Fruit fly (Drosophila melanogaster) whole organism, embryonic: ENCODE results near the gene Pvf3.

Experiments
- Antp ChIP-seq: fragments of 200-800 bp; sonication (Bioruptor generic); optimal IDR thresholded peaks from 3 replicates; lab custom pipeline; 2016; ENCODE audit warnings: missing biosample characterization, missing genetic modification characterization
- Atf3 ChIP-seq: fragments of 200-800 bp; sonication (Bioruptor generic); optimal IDR thresholded peaks from 3 replicates; lab custom pipeline; 2016; ENCODE audit warnings: missing biosample characterization, missing genetic modification characterization
- CG10321 ChIP-seq: fragments of 200-800 bp; sonication (Bioruptor generic); IDR thresholded peaks from 2 replicates; pipeline ENCODE4 v1.3.6; 2022; ENCODE audit warnings: missing biosample characterization, missing genetic modification characterization
- CG10431 ChIP-seq: fragments of 200-800 bp; sonication (Bioruptor generic); optimal IDR thresholded peaks from 3 replicates; lab custom pipeline; 2018; ENCODE audit warnings: missing biosample characterization, mild to moderate bottlenecking, missing genetic modification characterization
- CG11504 ChIP-seq: fragments of 200-800 bp; sonication (Bioruptor generic); optimal IDR thresholded peaks from 3 replicates; lab custom pipeline; 2019; ENCODE audit warnings: missing biosample characterization, mild to moderate bottlenecking, missing genetic modification characterization, moderate library complexity
- CG11695 ChIP-seq: fragments of 200-800 bp; sonication (Bioruptor generic); IDR thresholded peaks from 3 replicates; pipeline ENCODE4 v1.3.6; 2022; ENCODE audit warnings: missing biosample characterization, missing genetic modification characterization
- CG12299 ChIP-seq: fragments of 200-800 bp; sonication (Bioruptor generic); optimal IDR thresholded peaks from 2 replicates; lab custom pipeline; 2018; ENCODE audit warnings: missing biosample characterization, mild to moderate bottlenecking, missing genetic modification characterization
- CG14014 ChIP-seq: fragments of 200-800 bp; sonication (Bioruptor generic); IDR thresholded peaks from 2 replicates; pipeline ENCODE4 v1.3.6; 2022; ENCODE audit warnings: missing biosample characterization, missing genetic modification characterization
- CG14965 ChIP-seq: fragments of 200-800 bp; sonication (Bioruptor generic); optimal IDR thresholded peaks from 2 replicates; lab custom pipeline; 2016; ENCODE audit warnings: missing biosample characterization, missing genetic modification characterization, borderline replicate concordance
- CG15601 ChIP-seq: fragments of 200-800 bp; sonication (Bioruptor generic); optimal IDR thresholded peaks from 3 replicates; lab custom pipeline; 2019; ENCODE audit warnings: missing biosample characterization, mild to moderate bottlenecking, missing genetic modification characterization, moderate library complexity
- CG17361 ChIP-seq: fragments of 200-800 bp; sonication (Bioruptor generic); IDR thresholded peaks from 3 replicates; pipeline ENCODE4 v1.3.6; 2022; ENCODE audit warnings: missing biosample characterization, missing genetic modification characterization
- CG18599 ChIP-seq: fragments of 200-800 bp; sonication (Bioruptor generic); optimal IDR thresholded peaks from 3 replicates; lab custom pipeline; 2017; ENCODE audit warnings: missing biosample characterization, missing genetic modification characterization, mild to moderate bottlenecking, moderate library complexity, missing genetic modification reagents
- CG18764 ChIP-seq: fragments of 200-800 bp; sonication (Bioruptor generic); optimal IDR thresholded peaks from 3 replicates; lab custom pipeline; 2016; ENCODE audit warnings: missing biosample characterization, missing genetic modification characterization
- CG31365 ChIP-seq: fragments of 200-800 bp; sonication (Bioruptor generic); optimal IDR thresholded peaks from 2 replicates; lab custom pipeline; 2018; ENCODE audit warnings: missing biosample characterization, mild to moderate bottlenecking, missing genetic modification characterization
- CG3163 ChIP-seq: fragments of 200-800 bp; sonication (Bioruptor generic); optimal IDR thresholded peaks from 3 replicates; lab custom pipeline; 2016; ENCODE audit warnings: missing biosample characterization, missing genetic modification characterization
- CG34422 ChIP-seq: fragments of 200-800 bp; sonication (Bioruptor generic); IDR thresholded peaks from 3 replicates; pipeline ENCODE4 v1.3.6; 2022; ENCODE audit warnings: missing biosample characterization, missing genetic modification characterization
- CG4360 ChIP-seq: fragments of 200-800 bp; sonication (Bioruptor generic); IDR thresholded peaks from 2 replicates; pipeline ENCODE4 v1.3.6; 2022; ENCODE audit warnings: missing biosample characterization, missing genetic modification characterization
- CG4404 ChIP-seq: fragments of 200-800 bp; sonication (Bioruptor generic); IDR thresholded peaks from 2 replicates; pipeline ENCODE4 v1.3.6; 2022; ENCODE audit warnings: missing biosample characterization, missing genetic modification characterization
- CG6683 ChIP-seq: fragments of 200-800 bp; sonication (Bioruptor generic); optimal IDR thresholded peaks from 2 replicates; lab custom pipeline; 2017; ENCODE audit warnings: missing biosample characterization, mild to moderate bottlenecking, missing genetic modification characterization, missing genetic modification reagents
- CG6854 ChIP-seq: fragments of 200-800 bp; sonication (Bioruptor generic); optimal IDR thresholded peaks from 3 replicates; lab custom pipeline; 2017; ENCODE audit warnings: missing biosample characterization, mild to moderate bottlenecking, missing genetic modification characterization
- CG9437 ChIP-seq: fragments of 200-800 bp; sonication (Bioruptor generic); optimal IDR thresholded peaks from 2 replicates; lab custom pipeline; 2018; ENCODE audit warnings: missing biosample characterization, mild to moderate bottlenecking, missing genetic modification characterization
- CrebB ChIP-seq: fragments of 200-800 bp; sonication (Bioruptor generic); optimal IDR thresholded peaks from 3 replicates; lab custom pipeline; 2018; ENCODE audit warnings: missing biosample characterization, mild to moderate bottlenecking, missing genetic modification characterization
- Drgx ChIP-seq: fragments of 200-800 bp; sonication (Bioruptor generic); IDR thresholded peaks from 2 replicates; pipeline ENCODE4 v1.3.6; 2022; ENCODE audit warnings: missing biosample characterization, missing genetic modification characterization
- Elba2 ChIP-seq: fragments of 200-800 bp; sonication (Bioruptor generic); optimal IDR thresholded peaks from 3 replicates; lab custom pipeline; 2016; ENCODE audit warnings: missing biosample characterization, missing genetic modification characterization
- Fer1 ChIP-seq: fragments of 200-800 bp; sonication (Bioruptor generic); optimal IDR thresholded peaks from 2 replicates; lab custom pipeline; 2017; ENCODE audit warnings: missing biosample characterization, mild to moderate bottlenecking, missing genetic modification characterization
- HLHmδ ChIP-seq: fragments of 200-800 bp; sonication (Bioruptor generic); optimal IDR thresholded peaks from 2 replicates; lab custom pipeline; 2018; ENCODE audit warnings: missing biosample characterization, mild to moderate bottlenecking, missing genetic modification characterization, moderate library complexity
- HmgZ ChIP-seq: fragments of 200-800 bp; sonication (Bioruptor generic); optimal IDR thresholded peaks from 2 replicates; lab custom pipeline; 2018; ENCODE audit warnings: missing biosample characterization, mild to moderate bottlenecking, missing genetic modification characterization
- MESR4 ChIP-seq: fragments of 200-800 bp; sonication (Bioruptor generic); optimal IDR thresholded peaks from 2 replicates; lab custom pipeline; 2018; ENCODE audit warnings: missing biosample characterization, mild to moderate bottlenecking, missing genetic modification characterization, moderate library complexity
- MTF-1 ChIP-seq: fragments of 200-800 bp; sonication (Bioruptor generic); optimal IDR thresholded peaks from 2 replicates; lab custom pipeline; 2018; ENCODE audit warnings: missing biosample characterization, mild to moderate bottlenecking, missing genetic modification characterization, borderline replicate concordance
- Med ChIP-seq: fragments of 200-800 bp; sonication (Bioruptor generic); peaks from one replicate; lab custom pipeline; 2016; ENCODE audit warnings: missing biosample characterization, missing genetic modification characterization, mild to moderate bottlenecking, inconsistent platforms, moderate library complexity
- Meics ChIP-seq: fragments of 200-800 bp; sonication (Bioruptor generic); optimal IDR thresholded peaks from 2 replicates; lab custom pipeline; 2017; ENCODE audit warnings: missing biosample characterization, mild to moderate bottlenecking, missing genetic modification characterization
- Six4 ChIP-seq: fragments of 200-800 bp; sonication (Bioruptor generic); optimal IDR thresholded peaks from 2 replicates; lab custom pipeline; 2016; ENCODE audit warnings: missing biosample characterization, missing genetic modification characterization
- ac ChIP-seq: fragments of 200-800 bp; sonication (Bioruptor generic); optimal IDR thresholded peaks from 3 replicates; lab custom pipeline; 2017; ENCODE audit warnings: missing biosample characterization, mild to moderate bottlenecking, missing genetic modification characterization
- amos ChIP-seq: fragments of 200-800 bp; sonication (Bioruptor generic); IDR thresholded peaks from 2 replicates; pipeline ENCODE4 v1.3.6; 2022; ENCODE audit warnings: missing biosample characterization, missing genetic modification characterization; ENCODE audit not compliant: partially characterized antibody
- ash1 ChIP-seq: fragments of 200-800 bp; sonication (Bioruptor generic); optimal IDR thresholded peaks from 2 replicates; lab custom pipeline; 2018; ENCODE audit warnings: missing biosample characterization, mild to moderate bottlenecking, missing genetic modification characterization
- chif ChIP-seq, 2 experiments: fragments of 200-800 bp; sonication (Bioruptor generic); optimal IDR thresholded peaks; 3 replicates each; lab custom pipeline; 2016; ENCODE audit warnings: missing biosample characterization in 2 of 2, missing genetic modification characterization in 2 of 2
- chn ChIP-seq: fragments of 200-800 bp; sonication (Bioruptor generic); optimal IDR thresholded peaks from 2 replicates; lab custom pipeline; 2016; ENCODE audit warnings: missing biosample characterization, missing genetic modification characterization
- lola ChIP-seq, 3 experiments: fragments of >200 bp in 2 of 3; fragments of 200-800 bp in 1 of 3; sonication (Bioruptor generic) in 1 of 3; optimal IDR thresholded peaks; 2 replicates each; lab custom pipeline; 2017 to 2019; ENCODE audit warnings: missing biosample characterization in 3 of 3, missing genetic modification characterization in 3 of 3, mild to moderate bottlenecking in 1 of 3, moderate library complexity in 1 of 3
- mld ChIP-seq: fragments of 200-800 bp; sonication (Bioruptor generic); IDR thresholded peaks from 3 replicates; pipeline ENCODE4 v1.3.6; 2022; ENCODE audit warnings: missing biosample characterization, missing genetic modification characterization; ENCODE audit not compliant: partially characterized antibody
- odd ChIP-seq: fragments of 200-800 bp; sonication (Bioruptor generic); optimal IDR thresholded peaks from 2 replicates; lab custom pipeline; 2017; ENCODE audit warnings: missing biosample characterization, mild to moderate bottlenecking, missing genetic modification characterization
- pzg ChIP-seq: fragments of 200-800 bp; sonication (Bioruptor generic); optimal IDR thresholded peaks from 3 replicates; lab custom pipeline; 2018; ENCODE audit warnings: missing biosample characterization, mild to moderate bottlenecking, missing genetic modification characterization, moderate library complexity
- sc ChIP-seq, 3 experiments: fragments of >200 bp in 2 of 3; fragments of 200-800 bp in 1 of 3; sonication (Bioruptor generic) in 1 of 3; optimal IDR thresholded peaks; 2 replicates in 2 of 3; 3 replicates in 1 of 3; lab custom pipeline; 2017; ENCODE audit warnings: mild to moderate bottlenecking in 1 of 3, missing biosample characterization in 1 of 3, missing genetic modification characterization in 1 of 3, missing genetic modification reagents in 1 of 3
- sd ChIP-seq: fragments of 200-800 bp; sonication (Bioruptor generic); optimal IDR thresholded peaks from 3 replicates; lab custom pipeline; 2018; ENCODE audit warnings: missing biosample characterization, mild to moderate bottlenecking, missing genetic modification characterization, moderate library complexity
- shn ChIP-seq: fragments of 200-800 bp; sonication (Bioruptor generic); optimal IDR thresholded peaks from 3 replicates; lab custom pipeline; 2016; ENCODE audit warnings: missing biosample characterization, missing genetic modification characterization
- slbo ChIP-seq: fragments of 200-800 bp; sonication (Bioruptor generic); IDR thresholded peaks from 2 replicates; pipeline ENCODE4 v1.3.6; 2022; ENCODE audit warnings: missing biosample characterization, missing genetic modification characterization
- vnd ChIP-seq: fragments of 200-800 bp; sonication (Bioruptor generic); IDR thresholded peaks from 3 replicates; pipeline ENCODE4 v1.3.6; 2022; ENCODE audit warnings: missing biosample characterization, missing genetic modification characterization; ENCODE audit not compliant: partially characterized antibody
- vvl ChIP-seq: fragments of 200-800 bp; sonication (Bioruptor generic); IDR thresholded peaks from 2 replicates; pipeline ENCODE4 v1.3.6; 2022; ENCODE audit warnings: missing biosample characterization, missing genetic modification characterization
- wek ChIP-seq: fragments of 200-800 bp; sonication (Bioruptor generic); optimal IDR thresholded peaks from 3 replicates; lab custom pipeline; 2018; ENCODE audit warnings: missing biosample characterization, mild to moderate bottlenecking, missing genetic modification characterization, moderate library complexity

The Pvf3 gene

dm6 chr2L:7049009-7049647 lies 108.4 kb downstream of the Pvf3 start (continued):
- TF ChIP-seq lola (GFP tag; optimal IDR thresholded peaks at IDR 0.05; lab: Kevin White, UChicago) = no peak
- peak; percentile 92 for TF ChIP-seq HLHmδ
- TF ChIP-seq CG6683 (GFP tag; lab: Kevin White, UChicago) = no peak
- TF ChIP-seq CrebB = peak; percentile 62
- no peak for TF ChIP-seq CG18764 (GFP tag; lab: Kevin White, UChicago)
- TF ChIP-seq CG9437 (GFP tag; lab: Kevin White, UChicago) = no peak
- TF ChIP-seq sc (optimal IDR thresholded peaks at IDR 0.05; lab: Kevin White, UChicago) = no peak
- no peak for TF ChIP-seq sc (GFP tag; optimal IDR thresholded peaks at IDR 0.05; lab: Kevin White, UChicago)
- TF ChIP-seq vnd (GFP tag; lab: Robert Waterston, UW) = peak; percentile 98
- TF ChIP-seq CG10431 (GFP tag; lab: Kevin White, UChicago) = peak; percentile 72
- TF ChIP-seq Antp (GFP tag; lab: Kevin White, UChicago) = peak; percentile 15
- 0 out of 2 replicates have a peak, but pooled peaks have one; percentile 8 for TF ChIP-seq CG4404 (GFP tag; lab: Robert Waterston, UW)
- no peak for TF ChIP-seq chif (GFP tag; optimal IDR thresholded peaks at IDR 0.05; lab: Kevin White, UChicago)
- peak; percentile 84 for TF ChIP-seq amos (GFP tag; lab: Robert Waterston, UW)
- TF ChIP-seq MTF-1 (GFP tag; lab: Kevin White, UChicago) = peak; percentile 46
- TF ChIP-seq CG6854 (GFP tag; lab: Kevin White, UChicago) = peak; percentile 49
- TF ChIP-seq CG34422 (GFP tag; lab: Robert Waterston, UW) = 0 out of 3 replicates have a peak, but pooled peaks have one; percentile 25
- peak; percentile 51 for TF ChIP-seq MESR4 (GFP tag; lab: Kevin White, UChicago)
- peak; percentile 50 for TF ChIP-seq CG14014 (GFP tag; lab: Robert Waterston, UW)
- no peak for TF ChIP-seq CG14965 (GFP tag; lab: Kevin White, UChicago)
- no peak for TF ChIP-seq CG15601 (tag; lab: Kevin White, UChicago)
- TF ChIP-seq CG4360 = 0 out of 2 replicates have a peak, but pooled peaks have one; percentile 5
- peak; percentile 48; the same call in 1 of the 2 replicates for TF ChIP-seq slbo
- peak; percentile 30 for TF ChIP-seq Elba2 (GFP tag; lab: Kevin White, UChicago)
- peak; percentile 33 for TF ChIP-seq chn (GFP tag; lab: Kevin White, UChicago)
- 0 out of 3 replicates have a peak, but pooled peaks have one; percentile 23 for TF ChIP-seq CG17361 (GFP tag; lab: Robert Waterston, UW)
- peak; percentile 15 for TF ChIP-seq CG11504 (tag; lab: Kevin White, UChicago)
- no peak for TF ChIP-seq CG31365 (tag; lab: Kevin White, UChicago)
- peak; percentile 31 for TF ChIP-seq HmgZ (tag; lab: Kevin White, UChicago)
- TF ChIP-seq Six4 (GFP tag; lab: Kevin White, UChicago) = no peak
- TF ChIP-seq ac (GFP tag; lab: Kevin White, UChicago) = no peak
- peak; percentile 46 for TF ChIP-seq wek (GFP tag; lab: Kevin White, UChicago)
- TF ChIP-seq Fer1 (GFP tag; lab: Kevin White, UChicago) = peak; percentile 63
- peak; percentile 65; the same call in 2 of the 3 replicates for TF ChIP-seq CG11695 (GFP tag; lab: Robert Waterston, UW)
- TF ChIP-seq CG18599 = peak; percentile 28
- peak; percentile 100 for TF ChIP-seq mld (GFP tag; lab: Robert Waterston, UW)
- peak; percentile 56 for TF ChIP-seq CG12299 (tag; lab: Kevin White, UChicago)
- TF ChIP-seq pzg = peak; percentile 23
- peak; percentile 71 for TF ChIP-seq sd
- no peak for TF ChIP-seq CG10321 (GFP tag; lab: Robert Waterston, UW)
- TF ChIP-seq Med (GFP tag; lab: Kevin White, UChicago) = peak; percentile 90
- peak; percentile 45 for TF ChIP-seq shn (GFP tag; lab: Kevin White, UChicago)
- TF ChIP-seq vvl (GFP tag; lab: Robert Waterston, UW) = peak; percentile 51
- peak; percentile 50 for TF ChIP-seq ash1 (GFP tag; lab: Kevin White, UChicago)
- peak; percentile 15 for TF ChIP-seq odd (GFP tag; lab: Kevin White, UChicago)
- TF ChIP-seq Meics (GFP tag; lab: Kevin White, UChicago) = peak; percentile 30
- TF ChIP-seq CG3163 = peak; percentile 3
- 0 out of 2 replicates have a peak, but pooled peaks have one; percentile 36 for TF ChIP-seq Drgx
- no peak for TF ChIP-seq Atf3 (GFP tag; lab: Kevin White, UChicago)
